Worm (Caenorhabditis elegans): ENCODE measurements around the gene acr-15.

DNA sequence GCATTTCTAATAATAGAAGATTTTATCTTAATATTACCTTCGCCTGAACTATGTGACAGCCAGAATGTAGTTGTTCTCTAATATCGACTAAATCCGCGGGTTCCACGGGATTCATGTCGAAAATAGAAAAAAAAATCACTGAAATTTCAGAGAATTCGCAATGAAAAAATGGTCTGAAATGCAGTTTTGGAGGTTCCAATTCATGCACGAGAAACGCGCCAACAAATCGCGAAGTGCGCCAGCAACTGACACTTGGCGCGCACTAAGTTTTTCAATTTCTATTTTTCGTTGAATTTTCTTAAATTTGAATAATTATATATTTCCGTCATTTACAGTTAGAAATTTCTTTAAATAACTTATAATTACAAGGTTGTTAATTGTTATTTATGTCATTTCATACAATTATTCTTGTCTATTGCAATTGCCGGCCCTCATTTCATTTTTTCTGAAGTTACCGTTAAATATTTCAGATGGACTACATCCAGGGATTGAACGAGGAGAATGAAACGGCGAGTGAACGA, 17.4 kb downstream of the acr-15 start, which contains the start of the genes F25G6.9 and symk-1:
- TF ChIP-seq fos-1 (tag; optimal IDR thresholded peaks at IDR 0.05): no peak
- TF ChIP-seq nfya-1 (tag; optimal IDR thresholded peaks at IDR 0.05; ENCODE audit: insufficient read depth): peak; percentile 68
- no peak for TF ChIP-seq elt-3 (tag; optimal IDR thresholded peaks at IDR 0.05)
- TF ChIP-seq nhr-11 (tag; optimal IDR thresholded peaks at IDR 0.05): no peak
- TF ChIP-seq unc-62 (GFP tag; optimal IDR thresholded peaks at IDR 0.05): no peak
